Worm (Caenorhabditis elegans) whole organism, L4/young adult: ENCODE measurements around the gene gcp-2.1.

Experiments
- W03F9.2 ChIP-seq: fragments of 150-350 bp; optimal IDR thresholded peaks from 2 replicates; lab custom pipeline; 2014; ENCODE audit warnings: missing biosample characterization, missing genetic modification characterization
- dao-5 ChIP-seq: sonication (generic microtip); optimal IDR thresholded peaks from 2 replicates; lab custom pipeline; 2016; ENCODE audit warnings: missing genotype, missing genetic modification characterization, moderate library complexity, missing compliant biosample characterization
- him-1 ChIP-seq: sonication (generic microtip); optimal IDR thresholded peaks from 2 replicates; lab custom pipeline; 2016; ENCODE audit warnings: missing genotype, missing genetic modification reagents, missing genetic modification characterization, missing compliant biosample characterization

ce11 chrX:334452-334851, 32.8 kb downstream of the gcp-2.1 start:
- TF ChIP-seq W03F9.2 (tag; lab: Kevin White, UChicago) (no peak), him-1 (tag; lab: Kevin White, UChicago) (no peak), dao-5 (no peak)
